Fruit fly (Drosophila melanogaster): Measurements from ENCODE around the gene Gr64c.

- TF ChIP-seq ovo (GFP tag; optimal IDR thresholded peaks at IDR 0.05) = no peak
- no peak for TF ChIP-seq CG7101 (tag; optimal IDR thresholded peaks at IDR 0.05)
- no peak for TF ChIP-seq CG7045 (GFP tag; optimal IDR thresholded peaks at IDR 0.05)
- TF ChIP-seq CG14711 (tag; optimal IDR thresholded peaks at IDR 0.05) = no peak
- TF ChIP-seq CG12768 (GFP tag; optimal IDR thresholded peaks at IDR 0.05) = no peak
- TF ChIP-seq CG1620 (GFP tag; optimal IDR thresholded peaks at IDR 0.05) = no peak
These were observed 11.7 kb upstream of the Gr64c start for dm6 chr3L:4016754-4017153.
